Fruit fly (Drosophila melanogaster) whole organism, embryonic: ENCODE results near the gene Ctr1B.

Experiments
- Ada2b ChIP-seq: fragments of 200-800 bp; sonication (Bioruptor generic); IDR thresholded peaks from 2 replicates; pipeline ENCODE4 v1.3.6; 2022; ENCODE audit warnings: missing biosample characterization, missing genetic modification characterization
- Awh ChIP-seq: fragments of 200-800 bp; sonication (Bioruptor generic); IDR thresholded peaks from 2 replicates; pipeline ENCODE4, ENCODE4 v1.3.6; 2022; ENCODE audit warnings: missing biosample characterization, missing genetic modification characterization
- B-H1 ChIP-seq: fragments of 200-800 bp; sonication (Bioruptor generic); IDR thresholded peaks from 3 replicates; pipeline ENCODE4 v1.3.6; 2022; ENCODE audit warnings: missing biosample characterization, missing genetic modification characterization
- B-H2 ChIP-seq: fragments of 200-800 bp; sonication (Bioruptor generic); optimal IDR thresholded peaks from 2 replicates; lab custom pipeline; 2018; ENCODE audit warnings: missing biosample characterization, mild to moderate bottlenecking, missing genetic modification characterization
- BEAF-32 ChIP-seq: fragments of 200-800 bp; sonication (Bioruptor generic); optimal IDR thresholded peaks from 3 replicates; lab custom pipeline; 2017; ENCODE audit warnings: missing biosample characterization, missing genetic modification characterization, mild to moderate bottlenecking, moderate library complexity, missing genetic modification reagents
- Bdp1 ChIP-seq: fragments of 200-800 bp; sonication (Bioruptor generic); optimal IDR thresholded peaks from 3 replicates; lab custom pipeline; 2016; ENCODE audit warnings: missing biosample characterization, missing genetic modification characterization
- CG10979 ChIP-seq: fragments of 200-800 bp; sonication (Bioruptor generic); optimal IDR thresholded peaks from 2 replicates; lab custom pipeline; 2018; ENCODE audit warnings: missing biosample characterization, mild to moderate bottlenecking, missing genetic modification characterization, moderate library complexity
- CG13287 ChIP-seq: fragments of 200-800 bp; sonication (Bioruptor generic); IDR thresholded peaks from 2 replicates; pipeline ENCODE4 v1.3.6; 2022; ENCODE audit warnings: missing biosample characterization, missing genetic modification characterization; ENCODE audit not compliant: partially characterized antibody
- CG1603 ChIP-seq: fragments of 200-800 bp; sonication (Bioruptor generic); optimal IDR thresholded peaks from 2 replicates; lab custom pipeline; 2019; ENCODE audit warnings: missing biosample characterization, mild to moderate bottlenecking, missing genetic modification characterization, moderate library complexity
- CG1647 ChIP-seq: fragments of 200-800 bp; sonication (Bioruptor generic); optimal IDR thresholded peaks from 3 replicates; lab custom pipeline; 2016; ENCODE audit warnings: missing biosample characterization, missing genetic modification characterization
- CG31441 ChIP-seq: fragments of 200-800 bp; sonication (Bioruptor generic); IDR thresholded peaks from 2 replicates; pipeline ENCODE4 v1.3.6; 2022; ENCODE audit warnings: missing biosample characterization, missing genetic modification characterization
- CG3163 ChIP-seq: fragments of 200-800 bp; sonication (Bioruptor generic); optimal IDR thresholded peaks from 3 replicates; lab custom pipeline; 2016; ENCODE audit warnings: missing biosample characterization, missing genetic modification characterization
- CG32767 ChIP-seq: fragments of 200-800 bp; sonication (Bioruptor generic); IDR thresholded peaks from 2 replicates; pipeline ENCODE4 v1.3.6; 2022; ENCODE audit warnings: missing biosample characterization, missing genetic modification characterization
- CG3407 ChIP-seq: fragments of 200-800 bp; sonication (Bioruptor generic); optimal IDR thresholded peaks from 2 replicates; lab custom pipeline; 2018; ENCODE audit warnings: missing biosample characterization, mild to moderate bottlenecking, missing genetic modification characterization
- CG42726 ChIP-seq: fragments of 200-800 bp; sonication (Bioruptor generic); IDR thresholded peaks from 2 replicates; pipeline ENCODE4 v1.3.6; 2022; ENCODE audit warnings: missing biosample characterization, missing genetic modification characterization; ENCODE audit not compliant: partially characterized antibody
- CG4282 ChIP-seq: fragments of 200-800 bp; sonication (Bioruptor generic); optimal IDR thresholded peaks from 2 replicates; lab custom pipeline; 2016; ENCODE audit warnings: missing biosample characterization, missing genetic modification characterization
- CG4328 ChIP-seq: fragments of 200-800 bp; sonication (Bioruptor generic); optimal IDR thresholded peaks from 3 replicates; lab custom pipeline; 2017; ENCODE audit warnings: missing biosample characterization, missing genetic modification reagents, missing genetic modification characterization
- CG4730 ChIP-seq: fragments of 200-800 bp; sonication (Bioruptor generic); IDR thresholded peaks from 2 replicates; pipeline ENCODE4 v1.3.6; 2022; ENCODE audit warnings: missing biosample characterization, missing genetic modification characterization
- CG6813 ChIP-seq: fragments of 200-800 bp; sonication (Bioruptor generic); optimal IDR thresholded peaks from 2 replicates; lab custom pipeline; 2017; ENCODE audit warnings: missing biosample characterization, missing genetic modification characterization, mild to moderate bottlenecking, moderate library complexity, missing genetic modification reagents
- CG7372 ChIP-seq: fragments of 200-800 bp; sonication (Bioruptor generic); IDR thresholded peaks from 2 replicates; pipeline ENCODE4 v1.3.6; 2022; ENCODE audit warnings: missing biosample characterization, missing genetic modification characterization
- CG8359 ChIP-seq: fragments of 200-800 bp; sonication (Bioruptor generic); optimal IDR thresholded peaks from 2 replicates; lab custom pipeline; 2017; ENCODE audit warnings: missing biosample characterization, mild to moderate bottlenecking, missing genetic modification characterization, borderline replicate concordance
- CG9727 ChIP-seq: fragments of 200-800 bp; sonication (Bioruptor generic); optimal IDR thresholded peaks from 3 replicates; lab custom pipeline; 2017; ENCODE audit warnings: missing biosample characterization, mild to moderate bottlenecking, missing genetic modification characterization
- CG9817 ChIP-seq: fragments of 200-800 bp; sonication (Bioruptor generic); optimal IDR thresholded peaks from 2 replicates; lab custom pipeline; 2018; ENCODE audit warnings: missing biosample characterization, mild to moderate bottlenecking, missing genetic modification characterization, moderate library complexity
- ERR ChIP-seq: fragments of 200-800 bp; sonication (Bioruptor generic); optimal IDR thresholded peaks from 2 replicates; lab custom pipeline; 2016; ENCODE audit warnings: missing biosample characterization, missing genetic modification characterization
- Fer2 ChIP-seq: fragments of 200-800 bp; sonication (Bioruptor generic); optimal IDR thresholded peaks from 2 replicates; lab custom pipeline; 2018; ENCODE audit warnings: missing biosample characterization, mild to moderate bottlenecking, missing genetic modification characterization, moderate library complexity
- HLH54F ChIP-seq: fragments of 200-800 bp; sonication (Bioruptor generic); optimal IDR thresholded peaks from 3 replicates; lab custom pipeline; 2016; ENCODE audit warnings: missing biosample characterization, missing genetic modification characterization
- Lhr ChIP-seq: fragments of 200-800 bp; sonication (Bioruptor generic); optimal IDR thresholded peaks from 3 replicates; lab custom pipeline; 2017; ENCODE audit warnings: mild to moderate bottlenecking, missing biosample characterization, missing genetic modification reagents, missing genetic modification characterization
- Med ChIP-seq: fragments of 200-800 bp; sonication (Bioruptor generic); peaks from one replicate; lab custom pipeline; 2016; ENCODE audit warnings: missing biosample characterization, missing genetic modification characterization, mild to moderate bottlenecking, inconsistent platforms, moderate library complexity
- Myb ChIP-seq: fragments of 200-800 bp; sonication (Bioruptor generic); optimal IDR thresholded peaks from 2 replicates; lab custom pipeline; 2016; ENCODE audit warnings: missing biosample characterization, missing genetic modification characterization
- Scr ChIP-seq: fragments of 200-800 bp; sonication (Bioruptor generic); IDR thresholded peaks from 2 replicates; pipeline ENCODE4 v1.3.6; 2022; ENCODE audit warnings: missing biosample characterization, missing genetic modification characterization; ENCODE audit not compliant: partially characterized antibody
- Sry-β ChIP-seq: fragments of 200-800 bp; sonication (Bioruptor generic); optimal IDR thresholded peaks from 2 replicates; lab custom pipeline; 2018; ENCODE audit warnings: missing biosample characterization, mild to moderate bottlenecking, missing genetic modification characterization, moderate library complexity
- Trl ChIP-seq, 3 experiments: fragments of >200 bp in 2 of 3; fragments of 200-800 bp in 1 of 3; sonication (Bioruptor generic) in 1 of 3; optimal IDR thresholded peaks; 2 replicates in 1 of 3; 3 replicates in 2 of 3; lab custom pipeline; 2016 to 2017; ENCODE audit warnings: missing biosample characterization in 1 of 3, missing genetic modification characterization in 1 of 3
- amos ChIP-seq: fragments of 200-800 bp; sonication (Bioruptor generic); IDR thresholded peaks from 2 replicates; pipeline ENCODE4 v1.3.6; 2022; ENCODE audit warnings: missing biosample characterization, missing genetic modification characterization; ENCODE audit not compliant: partially characterized antibody
- az2 ChIP-seq: fragments of 200-800 bp; sonication (Bioruptor generic); optimal IDR thresholded peaks from 3 replicates; lab custom pipeline; 2016; ENCODE audit warnings: missing biosample characterization, missing genetic modification characterization
- bbx ChIP-seq: fragments of 200-800 bp; sonication (Bioruptor generic); IDR thresholded peaks from 2 replicates; pipeline ENCODE4 v1.3.6; 2022; ENCODE audit warnings: missing biosample characterization, missing genetic modification characterization; ENCODE audit not compliant: partially characterized antibody
- crol ChIP-seq: fragments of 200-800 bp; sonication (Bioruptor generic); IDR thresholded peaks from 2 replicates; pipeline ENCODE4 v1.3.6; 2022; ENCODE audit warnings: missing biosample characterization, missing genetic modification characterization
- dysf ChIP-seq: fragments of 200-800 bp; sonication (Bioruptor generic); IDR thresholded peaks from 3 replicates; pipeline ENCODE4 v1.3.6; 2022; ENCODE audit warnings: missing biosample characterization, missing genetic modification characterization
- en ChIP-seq: fragments of 200-800 bp; sonication (Bioruptor generic); optimal IDR thresholded peaks from 2 replicates; lab custom pipeline; 2016; ENCODE audit warnings: missing biosample characterization, missing genetic modification characterization
- esg ChIP-seq: fragments of 200-800 bp; sonication (Bioruptor generic); conservative IDR thresholded peaks from 2 replicates; pipeline ENCODE4 v1.3.6; 2022; ENCODE audit warnings: missing biosample characterization, missing genetic modification characterization
- fd96Cb ChIP-seq: fragments of 200-800 bp; sonication (Bioruptor generic); optimal IDR thresholded peaks from 2 replicates; lab custom pipeline; 2018; ENCODE audit warnings: missing biosample characterization, mild to moderate bottlenecking, missing genetic modification characterization, moderate library complexity
- gcm2 ChIP-seq: fragments of 200-800 bp; sonication (Bioruptor generic); optimal IDR thresholded peaks from 2 replicates; lab custom pipeline; 2016; ENCODE audit warnings: missing biosample characterization, missing genetic modification characterization
- gt ChIP-seq: fragments of 200-800 bp; sonication (Bioruptor generic); IDR thresholded peaks from 2 replicates; pipeline ENCODE4 v1.3.6; 2022; ENCODE audit warnings: missing biosample characterization, missing genetic modification characterization
- kah ChIP-seq: fragments of 200-800 bp; sonication (Bioruptor generic); optimal IDR thresholded peaks from 2 replicates; lab custom pipeline; 2018; ENCODE audit warnings: missing biosample characterization, mild to moderate bottlenecking, missing genetic modification characterization
- lab ChIP-seq: fragments of 200-800 bp; sonication (Bioruptor generic); optimal IDR thresholded peaks from 3 replicates; lab custom pipeline; 2017; ENCODE audit warnings: missing biosample characterization, missing genetic modification characterization, mild to moderate bottlenecking, moderate library complexity, missing genetic modification reagents
- onecut ChIP-seq: fragments of 200-800 bp; sonication (Bioruptor generic); IDR thresholded peaks from 2 replicates; pipeline ENCODE4 v1.3.6; 2022; ENCODE audit warnings: missing biosample characterization, missing genetic modification characterization
- pnt ChIP-seq: fragments of 200-800 bp; sonication (Bioruptor generic); optimal IDR thresholded peaks from 3 replicates; lab custom pipeline; 2016; ENCODE audit warnings: missing biosample characterization, missing genetic modification characterization
- repo ChIP-seq: fragments of 200-800 bp; sonication (Bioruptor generic); optimal IDR thresholded peaks from 2 replicates; lab custom pipeline; 2016; ENCODE audit warnings: missing biosample characterization, missing genetic modification characterization
- salm ChIP-seq: fragments of 200-800 bp; sonication (Bioruptor generic); optimal IDR thresholded peaks from 2 replicates; lab custom pipeline; 2018; ENCODE audit warnings: missing biosample characterization, mild to moderate bottlenecking, missing genetic modification characterization
- ssp ChIP-seq: fragments of 200-800 bp; sonication (Bioruptor generic); IDR thresholded peaks from 2 replicates; pipeline ENCODE4 v1.3.6; 2022; ENCODE audit warnings: missing biosample characterization, missing genetic modification characterization

Gene Ctr1B

DNA sequence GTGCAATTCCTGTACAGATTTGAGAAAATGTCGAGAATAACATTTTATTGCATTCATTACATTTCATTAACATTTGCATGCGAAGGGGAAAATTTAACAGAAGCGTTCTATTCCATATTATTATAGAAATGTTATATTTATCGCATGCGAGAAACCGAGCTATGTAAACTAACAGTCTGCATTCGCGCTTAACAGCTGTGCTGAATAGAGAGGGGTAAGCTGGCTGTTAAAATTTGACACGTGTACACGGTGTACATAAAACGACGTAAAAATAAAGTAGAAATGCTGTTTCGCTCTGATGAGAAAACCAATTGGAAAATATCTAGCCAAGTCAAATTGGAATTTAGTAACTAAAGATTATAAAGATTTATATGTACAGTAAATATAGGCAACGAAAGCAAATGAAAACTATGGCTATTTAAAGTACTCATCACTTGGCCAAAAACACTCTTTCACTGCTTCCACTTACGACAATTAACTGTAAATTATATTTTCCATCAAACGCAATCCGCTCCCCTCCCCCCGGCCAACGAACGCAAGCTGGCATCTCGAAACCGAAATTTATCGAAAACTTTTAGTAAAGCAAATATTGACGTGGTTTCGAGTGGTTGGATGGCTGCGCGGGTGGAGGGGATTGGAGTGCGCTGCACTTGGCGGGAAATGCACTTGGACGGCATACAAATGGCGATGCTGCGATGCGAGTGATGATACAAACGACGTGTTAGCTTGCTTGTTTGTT lies 11.1 kb upstream of the Ctr1B start (continued):
- TF ChIP-seq CG3407 (GFP tag; lab: Kevin White, UChicago) = peak; percentile 3
- no peak for TF ChIP-seq kah
- no peak; the same call in 1 of the 2 replicates for TF ChIP-seq CG42726 (GFP tag; lab: Robert Waterston, UW)
- no peak for TF ChIP-seq CG4282 (GFP tag; lab: Kevin White, UChicago)
- TF ChIP-seq CG3163 = no peak
- no peak for TF ChIP-seq gcm2
- no peak for TF ChIP-seq B-H1 (GFP tag; lab: Robert Waterston, UW)
- TF ChIP-seq bbx = peak; percentile 62; the same call in 1 of the 2 replicates
- TF ChIP-seq fd96Cb = no peak
- no peak for TF ChIP-seq CG7372 (GFP tag; lab: Robert Waterston, UW)
- TF ChIP-seq lab (GFP tag; lab: Kevin White, UChicago) = no peak
- no peak for TF ChIP-seq Bdp1 (GFP tag; lab: Kevin White, UChicago)
- TF ChIP-seq CG8359 (GFP tag; lab: Kevin White, UChicago) = no peak
- TF ChIP-seq CG1603 (tag; lab: Kevin White, UChicago) = no peak
- no peak for TF ChIP-seq salm (tag; lab: Kevin White, UChicago)
- no peak for TF ChIP-seq az2 (GFP tag; lab: Kevin White, UChicago)
- no peak for TF ChIP-seq esg (GFP tag; lab: Robert Waterston, UW)
- TF ChIP-seq dysf (GFP tag; lab: Robert Waterston, UW) = no peak
- no peak for TF ChIP-seq CG9727
- TF ChIP-seq CG6813 = no peak
- TF ChIP-seq amos (GFP tag; lab: Robert Waterston, UW) = peak; percentile 68
- peak; percentile 19 for TF ChIP-seq Scr (GFP tag; lab: Robert Waterston, UW)
- no peak for TF ChIP-seq CG1647 (GFP tag; lab: Kevin White, UChicago)
- TF ChIP-seq Awh = 0 out of 2 replicates have a peak, but pooled peaks have one; percentile 13
- peak; percentile 91 for TF ChIP-seq crol (GFP tag; lab: Robert Waterston, UW)
- no peak for TF ChIP-seq Lhr
- 0 out of 2 replicates have a peak, but pooled peaks have one; percentile 5 for TF ChIP-seq onecut (GFP tag; lab: Robert Waterston, UW)
- no peak for TF ChIP-seq Trl (optimal IDR thresholded peaks at IDR 0.05; lab: Kevin White, UChicago)
- TF ChIP-seq Trl (GFP tag; optimal IDR thresholded peaks at IDR 0.05; lab: Kevin White, UChicago) = no peak
- no peak for TF ChIP-seq B-H2 (GFP tag; lab: Kevin White, UChicago)
- TF ChIP-seq CG9817 = no peak
- no peak for TF ChIP-seq Fer2 (tag; lab: Kevin White, UChicago)
- peak; percentile 23; the same call in 1 of the 2 replicates for TF ChIP-seq CG13287
- TF ChIP-seq CG32767 (GFP tag; lab: Robert Waterston, UW) = peak; percentile 9; the same call in 1 of the 2 replicates
- no peak for TF ChIP-seq Myb (GFP tag; lab: Kevin White, UChicago)
- TF ChIP-seq CG10979 (tag; lab: Kevin White, UChicago) = no peak
- peak; percentile 33 for TF ChIP-seq Med (GFP tag; lab: Kevin White, UChicago)
- TF ChIP-seq ssp (GFP tag; lab: Robert Waterston, UW) = no peak
- no peak for TF ChIP-seq Ada2b (GFP tag; lab: Robert Waterston, UW)
- no peak for TF ChIP-seq en (GFP tag; lab: Kevin White, UChicago)
- no peak for TF ChIP-seq CG4328 (GFP tag; lab: Kevin White, UChicago)
- no peak for TF ChIP-seq CG31441
- no peak for TF ChIP-seq CG4730 (GFP tag; lab: Robert Waterston, UW)
- TF ChIP-seq ERR (GFP tag; lab: Kevin White, UChicago) = no peak
- peak; percentile 73 for TF ChIP-seq Sry-β
- TF ChIP-seq gt (GFP tag; lab: Robert Waterston, UW) = no peak
- TF ChIP-seq HLH54F (GFP tag; lab: Kevin White, UChicago) = no peak
- no peak for TF ChIP-seq pnt (GFP tag; lab: Kevin White, UChicago)
- no peak for TF ChIP-seq repo
- TF ChIP-seq BEAF-32 (GFP tag; lab: Kevin White, UChicago) = no peak
